Worm (Caenorhabditis elegans): ENCODE results near the gene T10B5.10.

ce11 chrV:1875497-1875988 is 19.5 kb upstream of the T10B5.10 start:
- TF ChIP-seq B0310.2 (tag; optimal IDR thresholded peaks at IDR 0.05) (peak; percentile 72), pes-1 (GFP tag; IDR thresholded peaks at IDR 0.05) (peak; percentile 58; the same call in 1 of the 2 replicates), tbx-37 (GFP tag; conservative IDR thresholded peaks at IDR 0.05) (no peak), flt-1 (GFP tag; IDR thresholded peaks at IDR 0.05) (no peak), ets-7 (tag; optimal IDR thresholded peaks at IDR 0.05) (no peak), ama-1 (optimal IDR thresholded peaks at IDR 0.05) (peak; percentile 61), hmbx-1 (tag; optimal IDR thresholded peaks at IDR 0.05) (peak; percentile 38), aly-1 (tag; optimal IDR thresholded peaks at IDR 0.05) (no peak), hmg-4 (GFP tag; optimal IDR thresholded peaks at IDR 0.05) (no peak), scrt-1 (GFP tag; IDR thresholded peaks at IDR 0.05) (no peak)
